Worm (Caenorhabditis elegans) whole organism, L1 larva: ENCODE results near the gene pat-4.
A peak's percentile ranks its signal among the peaks of the same experiment; 100 is the strongest.

Source experiments
- C16A3.4 ChIP-seq: fragments of 150-350 bp; optimal IDR thresholded peaks from 2 replicates; lab custom pipeline; 2014; ENCODE audit warnings: missing biosample characterization, missing genetic modification characterization
- C34B4.2 ChIP-seq: sonication (generic microtip); optimal IDR thresholded peaks from 2 replicates; lab custom pipeline; 2017; ENCODE audit warnings: mild to moderate bottlenecking, missing genetic modification characterization, missing compliant biosample characterization
- Y116A8C.19 ChIP-seq: sonication (generic microtip); optimal IDR thresholded peaks from 2 replicates; lab custom pipeline; 2016; ENCODE audit warnings: missing compliant biosample characterization, missing genetic modification characterization, borderline replicate concordance
- ama-1 ChIP-seq: fragments of 150-350 bp; optimal IDR thresholded peaks from 2 replicates; lab custom pipeline; 2014
- blmp-1 ChIP-seq: fragments of 150-350 bp; optimal IDR thresholded peaks from 2 replicates; lab custom pipeline; 2014; ENCODE audit warnings: missing biosample characterization, missing genetic modification characterization
- ceh-63 ChIP-seq: fragments of 200-800 bp; sonication (Bioruptor generic); optimal IDR thresholded peaks from 2 replicates; lab custom pipeline; 2018; ENCODE audit warnings: mild to moderate bottlenecking, missing genetic modification characterization, missing compliant biosample characterization
- ceh-82 ChIP-seq, 3 experiments: fragments of 150-350 bp in 1 of 3; sonication (generic microtip) in 2 of 3; optimal IDR thresholded peaks; 2 replicates each; lab custom pipeline; 2014 to 2017; ENCODE audit warnings: missing biosample characterization in 3 of 3, missing genetic modification characterization in 3 of 3
- ceh-88 ChIP-seq: fragments of 200-800 bp; sonication (Bioruptor generic); IDR thresholded peaks from 2 replicates; pipeline ENCODE4 v1.3.6; 2022; ENCODE audit warnings: missing genetic modification characterization, missing compliant biosample characterization
- efl-1 ChIP-seq, 4 experiments: fragments of 150-350 bp; optimal IDR thresholded peaks in 3 of 4; peaks in 1 of 4; 1 replicate in 1 of 4; 2 replicates in 3 of 4; lab custom pipeline; 2014; ENCODE audit warnings: missing biosample characterization in 2 of 4, missing genetic modification characterization in 2 of 4, missing genetic modification reagents in 2 of 4
- efl-3 ChIP-seq: fragments of 200-800 bp; sonication (Bioruptor generic); optimal IDR thresholded peaks from 2 replicates; lab custom pipeline; 2018; ENCODE audit warnings: mild to moderate bottlenecking, missing genetic modification characterization, missing compliant biosample characterization
- egl-13 ChIP-seq: sonication (generic microtip); optimal IDR thresholded peaks from 2 replicates; lab custom pipeline; 2016; ENCODE audit warnings: missing genotype, missing genetic modification reagents, missing genetic modification characterization, missing compliant biosample characterization
- elt-3 ChIP-seq, 6 experiments: fragments of 150-350 bp in 1 of 6; sonication (generic microtip); optimal IDR thresholded peaks; 2 replicates each; lab custom pipeline; 2017 to 2018; ENCODE audit warnings: missing biosample characterization in 6 of 6, missing genetic modification characterization in 6 of 6, inconsistent platforms in 1 of 6
- fkh-4 ChIP-seq: sonication (generic microtip); optimal IDR thresholded peaks from 2 replicates; lab custom pipeline; 2016; ENCODE audit warnings: missing compliant biosample characterization, missing genetic modification characterization, borderline replicate concordance
- fos-1 ChIP-seq: fragments of 150-350 bp; optimal IDR thresholded peaks from 2 replicates; lab custom pipeline; 2014; ENCODE audit warnings: missing biosample characterization, missing genetic modification characterization
- hpl-2 ChIP-seq: fragments of 150-350 bp; optimal IDR thresholded peaks from 2 replicates; lab custom pipeline; 2014; ENCODE audit warnings: missing biosample characterization, missing genetic modification reagents, missing genetic modification characterization
- irx-1 ChIP-seq: sonication (generic microtip); optimal IDR thresholded peaks from 2 replicates; lab custom pipeline; 2016; ENCODE audit warnings: missing genetic modification characterization, missing compliant biosample characterization
- jun-1 ChIP-seq: fragments of 150-350 bp; optimal IDR thresholded peaks from 2 replicates; lab custom pipeline; 2014; ENCODE audit warnings: missing biosample characterization, missing genetic modification reagents, missing genetic modification characterization
- lin-14 ChIP-seq: fragments of 200-800 bp; sonication (Bioruptor generic); optimal IDR thresholded peaks from 2 replicates; lab custom pipeline; 2018; ENCODE audit warnings: mild to moderate bottlenecking, missing genetic modification characterization, moderate library complexity, missing compliant biosample characterization
- lin-35 ChIP-seq, 2 experiments: fragments of 150-350 bp; optimal IDR thresholded peaks; 2 replicates each; lab custom pipeline; 2014; ENCODE audit warnings: missing biosample characterization in 2 of 2, missing genetic modification characterization in 2 of 2, missing genetic modification reagents in 2 of 2
- lin-39 ChIP-seq: fragments of 150-350 bp; optimal IDR thresholded peaks from 2 replicates; lab custom pipeline; 2014; ENCODE audit warnings: missing biosample characterization, missing genetic modification reagents, missing genetic modification characterization
- lir-3 ChIP-seq: sonication (generic microtip); optimal IDR thresholded peaks from 2 replicates; lab custom pipeline; 2016; ENCODE audit warnings: mild to moderate bottlenecking, missing genetic modification characterization, moderate library complexity, missing compliant biosample characterization; ENCODE audit not compliant: poor library complexity
- lsy-2 ChIP-seq, 2 experiments: fragments of 150-350 bp; optimal IDR thresholded peaks; 2 replicates each; lab custom pipeline; 2014; ENCODE audit warnings: missing biosample characterization in 2 of 2, missing genetic modification characterization in 2 of 2
- mep-1 ChIP-seq: fragments of 150-350 bp; optimal IDR thresholded peaks from 2 replicates; lab custom pipeline; 2014; ENCODE audit warnings: missing biosample characterization, missing genetic modification characterization
- nhr-11 ChIP-seq: fragments of 150-350 bp; optimal IDR thresholded peaks from 2 replicates; lab custom pipeline; 2014; ENCODE audit warnings: missing biosample characterization, missing genetic modification characterization
- nhr-12 ChIP-seq: sonication (generic microtip); optimal IDR thresholded peaks from 2 replicates; lab custom pipeline; 2017; ENCODE audit warnings: missing biosample characterization, missing genetic modification characterization
- nhr-19 ChIP-seq: fragments of 200-800 bp; sonication (Bioruptor generic); conservative IDR thresholded peaks from 2 replicates; pipeline ENCODE4 v1.3.6; 2022; ENCODE audit warnings: missing genetic modification characterization, missing compliant biosample characterization
- nhr-20 ChIP-seq: sonication (generic microtip); optimal IDR thresholded peaks from 2 replicates; lab custom pipeline; 2016; ENCODE audit warnings: mild to moderate bottlenecking, missing genetic modification characterization, missing compliant biosample characterization
- nhr-237 ChIP-seq: fragments of 150-350 bp; optimal IDR thresholded peaks from 2 replicates; lab custom pipeline; 2014; ENCODE audit warnings: missing biosample characterization, missing genetic modification characterization
- nhr-47 ChIP-seq: sonication (generic microtip); optimal IDR thresholded peaks from 2 replicates; lab custom pipeline; 2016; ENCODE audit warnings: mild to moderate bottlenecking, missing genetic modification characterization, moderate library complexity, missing compliant biosample characterization
- nhr-71 ChIP-seq: sonication (generic microtip); optimal IDR thresholded peaks from 2 replicates; lab custom pipeline; 2016; ENCODE audit warnings: mild to moderate bottlenecking, missing genetic modification characterization, moderate library complexity, missing compliant biosample characterization
- nhr-77 ChIP-seq: fragments of 150-350 bp; optimal IDR thresholded peaks from 2 replicates; lab custom pipeline; 2014; ENCODE audit warnings: missing biosample characterization, missing genetic modification characterization
- nhr-84 ChIP-seq: sonication (generic microtip); optimal IDR thresholded peaks from 2 replicates; lab custom pipeline; 2017; ENCODE audit warnings: missing biosample characterization, missing genetic modification characterization
- nhr-85 ChIP-seq: sonication (generic microtip); peaks from one replicate; lab custom pipeline; 2016; ENCODE audit warnings: missing genetic modification characterization, inconsistent platforms, missing compliant biosample characterization
- nhr-90 ChIP-seq: sonication (generic microtip); optimal IDR thresholded peaks from 2 replicates; lab custom pipeline; 2016; ENCODE audit warnings: mild to moderate bottlenecking, missing genetic modification characterization, missing compliant biosample characterization; ENCODE audit not compliant: poor library complexity
- pag-3 ChIP-seq: sonication (generic microtip); optimal IDR thresholded peaks from 2 replicates; lab custom pipeline; 2017; ENCODE audit warnings: missing genetic modification characterization, mild to moderate bottlenecking, missing compliant biosample characterization, antibody characterized with exemption, borderline replicate concordance; ENCODE audit not compliant: insufficient read depth
- pax-3 ChIP-seq: fragments of 200-800 bp; sonication (Bioruptor generic); optimal IDR thresholded peaks from 2 replicates; lab custom pipeline; 2018; ENCODE audit warnings: mild to moderate bottlenecking, missing genetic modification characterization, moderate library complexity, missing compliant biosample characterization
- pqm-1 ChIP-seq: sonication (generic microtip); optimal IDR thresholded peaks from 3 replicates; lab custom pipeline; 2017; ENCODE audit warnings: missing biosample characterization, missing genetic modification characterization
- skn-1 ChIP-seq: fragments of 150-350 bp; optimal IDR thresholded peaks from 2 replicates; lab custom pipeline; 2014; ENCODE audit warnings: missing biosample characterization, missing genetic modification characterization
- snu-23 ChIP-seq: sonication (generic microtip); optimal IDR thresholded peaks from 2 replicates; lab custom pipeline; 2016; ENCODE audit warnings: missing genetic modification characterization, missing compliant biosample characterization
- sptf-1 ChIP-seq: fragments of 150-350 bp; optimal IDR thresholded peaks from 2 replicates; lab custom pipeline; 2014; ENCODE audit warnings: missing biosample characterization, missing genetic modification characterization
- sup-37 ChIP-seq: fragments of 200-800 bp; sonication (Bioruptor generic); optimal IDR thresholded peaks from 2 replicates; lab custom pipeline; 2018; ENCODE audit warnings: mild to moderate bottlenecking, missing genetic modification characterization, missing compliant biosample characterization
- swsn-7 ChIP-seq: sonication (generic microtip); optimal IDR thresholded peaks from 2 replicates; lab custom pipeline; 2016; ENCODE audit warnings: missing genetic modification characterization, missing compliant biosample characterization
- tbx-2 ChIP-seq: sonication (generic microtip); optimal IDR thresholded peaks from 2 replicates; lab custom pipeline; 2016; ENCODE audit warnings: missing genetic modification characterization, missing compliant biosample characterization
- tlp-1 ChIP-seq: fragments of 150-350 bp; optimal IDR thresholded peaks from 2 replicates; lab custom pipeline; 2014; ENCODE audit warnings: missing biosample characterization, missing genetic modification characterization
- unc-130 ChIP-seq: fragments of 150-350 bp; optimal IDR thresholded peaks from 2 replicates; lab custom pipeline; 2017; ENCODE audit warnings: missing biosample characterization, missing genetic modification characterization, inconsistent platforms
- unc-62 ChIP-seq: fragments of 150-350 bp; optimal IDR thresholded peaks from 2 replicates; lab custom pipeline; 2014; ENCODE audit warnings: missing biosample characterization, missing genetic modification reagents, missing genetic modification characterization
- unc-86 ChIP-seq: sonication (generic microtip); optimal IDR thresholded peaks from 2 replicates; lab custom pipeline; 2016; ENCODE audit warnings: missing genetic modification characterization, missing compliant biosample characterization
- unc-98 ChIP-seq: fragments of 200-800 bp; sonication (Bioruptor generic); IDR thresholded peaks from 2 replicates; pipeline ENCODE4 v1.3.6; 2022; ENCODE audit warnings: missing genetic modification characterization, missing compliant biosample characterization
- vab-15 ChIP-seq: sonication (generic microtip); optimal IDR thresholded peaks from 2 replicates; lab custom pipeline; 2017; ENCODE audit warnings: missing genotype, mild to moderate bottlenecking, missing genetic modification characterization, missing compliant biosample characterization
- xbp-1 ChIP-seq: sonication (generic microtip); optimal IDR thresholded peaks from 2 replicates; lab custom pipeline; 2016; ENCODE audit warnings: missing genetic modification characterization, missing compliant biosample characterization
- zag-1 ChIP-seq: fragments of 150-350 bp; optimal IDR thresholded peaks from 2 replicates; lab custom pipeline; 2014; ENCODE audit warnings: missing biosample characterization, missing genetic modification characterization
- ztf-11 ChIP-seq, 2 experiments: sonication (generic microtip); optimal IDR thresholded peaks; 2 replicates each; lab custom pipeline; 2016 to 2017; ENCODE audit warnings: missing genetic modification characterization in 2 of 2, missing biosample characterization in 1 of 2, missing compliant biosample characterization in 1 of 2
- ztf-4 ChIP-seq: fragments of 150-350 bp; optimal IDR thresholded peaks from 2 replicates; lab custom pipeline; 2014; ENCODE audit warnings: missing biosample characterization, missing genetic modification characterization

The pat-4 gene

ce11 chrIII:87183-87582 is 7.4 kb downstream of the pat-4 start, which contains the start of the genes F54C4.4 and mrpl-40:
Gene F54C4.4, minus strand, starts transcription at chrIII:87381.
Gene mrpl-40, plus strand, starts transcription at chrIII:87559.
- TF ChIP-seq ceh-63 (GFP tag; lab: Kevin White, UChicago) (no peak), pqm-1 (no peak), hpl-2 (GFP tag; lab: Kevin White, UChicago) (peak; percentile 11), nhr-77 (tag; lab: Kevin White, UChicago) (peak; percentile 18), nhr-71 (peak; percentile 76), lin-14 (peak; percentile 73), irx-1 (peak; percentile 57), sptf-1 (tag; lab: Kevin White, UChicago) (no peak), tbx-2 (tag; lab: Kevin White, UChicago) (peak; percentile 69), ama-1 (lab: Kevin White, UChicago) (no peak), skn-1 (tag; lab: Kevin White, UChicago) (peak; percentile 29), xbp-1 (tag; lab: Kevin White, UChicago) (peak; percentile 72), blmp-1 (tag; lab: Kevin White, UChicago) (peak; percentile 14), nhr-11 (tag; lab: Kevin White, UChicago) (no peak), nhr-84 (tag; lab: Kevin White, UChicago) (no peak), nhr-85 (peak; percentile 81), ztf-4 (tag; lab: Kevin White, UChicago) (no peak), egl-13 (tag; lab: Kevin White, UChicago) (peak; percentile 23), fkh-4 (tag; lab: Kevin White, UChicago) (no peak), tlp-1 (no peak), nhr-47 (tag; lab: Kevin White, UChicago) (peak; percentile 84), nhr-20 (tag; lab: Kevin White, UChicago) (peak; percentile 53), nhr-237 (tag; lab: Kevin White, UChicago) (peak; percentile 11), efl-1 (optimal IDR thresholded peaks at IDR 0.05; lab: Kevin White, UChicago) (peak; percentile 72 to 77), efl-1 (GFP tag; optimal IDR thresholded peaks at IDR 0.05 in 1 of 2; lab: Kevin White, UChicago) (peak; percentile 63 to 96), vab-15 (tag; lab: Kevin White, UChicago) (no peak), pax-3 (tag; lab: Kevin White, UChicago) (peak; percentile 40), unc-98 (GFP tag; lab: Robert Waterston, UW) (no peak), snu-23 (GFP tag; lab: Kevin White, UChicago) (peak; percentile 86), zag-1 (tag; lab: Kevin White, UChicago) (no peak), unc-86 (peak; percentile 72), ztf-11 (tag; optimal IDR thresholded peaks at IDR 0.05; lab: Kevin White, UChicago) (peak in 1 of 2 experiments; percentile 57), lsy-2 (tag; optimal IDR thresholded peaks at IDR 0.05; lab: Kevin White, UChicago) (peak; percentile 81 to 83), ceh-88 (GFP tag; lab: Robert Waterston, UW) (no peak), nhr-12 (tag; lab: Kevin White, UChicago) (no peak), unc-130 (tag; lab: Kevin White, UChicago) (peak; percentile 62), Y116A8C.19 (tag; lab: Kevin White, UChicago) (no peak), ceh-82 (tag; optimal IDR thresholded peaks at IDR 0.05; lab: Kevin White, UChicago) (peak; percentile 56 to 87 (median 59)), lin-35 (GFP tag; optimal IDR thresholded peaks at IDR 0.05; lab: Kevin White, UChicago) (peak; percentile 67 to 81), pag-3 (tag; lab: Kevin White, UChicago) (no peak), lir-3 (tag; lab: Kevin White, UChicago) (no peak), swsn-7 (tag; lab: Kevin White, UChicago) (peak; percentile 76), fos-1 (tag; lab: Kevin White, UChicago) (peak; percentile 25), sup-37 (no peak), efl-3 (GFP tag; lab: Kevin White, UChicago) (no peak), C34B4.2 (no peak), C16A3.4 (tag; lab: Kevin White, UChicago) (peak; percentile 74), elt-3 (tag; optimal IDR thresholded peaks at IDR 0.05; lab: Kevin White, UChicago) (peak in 1 of 6 experiments; percentile 28), nhr-90 (tag; lab: Kevin White, UChicago) (peak; percentile 59), jun-1 (tag; lab: Kevin White, UChicago) (peak; percentile 66), lin-39 (tag; lab: Kevin White, UChicago) (peak; percentile 62), unc-62 (GFP tag; lab: Kevin White, UChicago) (no peak), mep-1 (tag; lab: Kevin White, UChicago) (peak; percentile 61), nhr-19 (peak; percentile 58)
